Fruit fly (Drosophila melanogaster): ENCODE data around the gene CG43402.

- TF ChIP-seq pan (optimal IDR thresholded peaks at IDR 0.05) (no peak), psq (optimal IDR thresholded peaks at IDR 0.05) (no peak), CG8478 (optimal IDR thresholded peaks at IDR 0.05) (no peak)
Observed at dm6 chr2L:1410780-1411625, 31.4 kb upstream of the CG43402 start.

Data from whole organism.